Fruit fly (Drosophila melanogaster): ENCODE measurements around the gene JYalpha.
A peak's percentile ranks its signal among the peaks of the same experiment; 100 is the strongest.

The JYalpha gene

DNA sequence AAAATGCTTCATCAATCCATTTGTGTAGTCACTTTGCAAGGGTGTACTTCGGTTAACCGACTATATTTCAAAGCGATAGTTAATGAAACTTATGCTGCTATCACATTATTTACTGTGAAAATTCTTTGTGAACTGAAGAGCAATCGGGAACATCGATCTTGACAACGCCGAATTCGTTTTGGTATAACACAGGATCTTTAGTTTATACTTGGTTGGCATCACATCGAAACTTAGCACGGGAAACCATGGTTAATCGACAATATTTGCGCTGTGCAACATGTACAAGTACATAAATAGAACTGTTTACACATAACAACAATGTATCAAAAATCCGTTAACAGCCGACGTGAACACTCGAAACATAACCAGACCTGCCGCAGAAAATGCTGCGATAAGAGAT lies 44.1 kb downstream of the JYalpha start (continued):
- TF ChIP-seq rib (GFP tag; IDR thresholded peaks at IDR 0.05) (no peak), CG10959 (GFP tag; IDR thresholded peaks at IDR 0.05) (no peak), pzg (GFP tag; optimal IDR thresholded peaks at IDR 0.05) (peak; percentile 23), lilli (GFP tag; optimal IDR thresholded peaks at IDR 0.05) (no peak), Bgb (GFP tag; IDR thresholded peaks at IDR 0.05; ENCODE audit: partially characterized antibody) (0 out of 2 replicates have a peak, but pooled peaks have one; percentile 17), CG3163 (GFP tag; optimal IDR thresholded peaks at IDR 0.05) (no peak), cas (GFP tag; IDR thresholded peaks at IDR 0.05) (no peak), row (GFP tag; IDR thresholded peaks at IDR 0.05) (peak; percentile 65), slou (GFP tag; optimal IDR thresholded peaks at IDR 0.05) (no peak), CG14050 (GFP tag; IDR thresholded peaks at IDR 0.05) (no peak), CG13894 (tag; optimal IDR thresholded peaks at IDR 0.05) (no peak), esg (GFP tag; conservative IDR thresholded peaks at IDR 0.05) (no peak), CG11085 (GFP tag; IDR thresholded peaks at IDR 0.05) (no peak), fu2 (GFP tag; optimal IDR thresholded peaks at IDR 0.05) (no peak), CG6791 (GFP tag; IDR thresholded peaks at IDR 0.05; ENCODE audit: partially characterized antibody) (peak; percentile 52; the same call in 1 of the 3 replicates), tin (GFP tag; optimal IDR thresholded peaks at IDR 0.05) (no peak), oc (tag; optimal IDR thresholded peaks at IDR 0.05) (no peak), slbo (GFP tag; IDR thresholded peaks at IDR 0.05) (no peak), CG17802 (tag; optimal IDR thresholded peaks at IDR 0.05) (peak; percentile 94), dpn (GFP tag; optimal IDR thresholded peaks at IDR 0.05) (no peak), CG2889 (GFP tag; IDR thresholded peaks at IDR 0.05) (no peak), Ada2b (GFP tag; IDR thresholded peaks at IDR 0.05) (no peak), ind (GFP tag; optimal IDR thresholded peaks at IDR 0.05) (no peak), NC2α (GFP tag; optimal IDR thresholded peaks at IDR 0.05) (no peak), Hr51 (GFP tag; optimal IDR thresholded peaks at IDR 0.05) (no peak), CG11504 (tag; optimal IDR thresholded peaks at IDR 0.05) (no peak), Ets65A (GFP tag) (no peak), BEAF-32 (GFP tag; optimal IDR thresholded peaks at IDR 0.05) (peak; percentile 56), unpg (GFP tag; optimal IDR thresholded peaks at IDR 0.05) (no peak), CG10274 (GFP tag; optimal IDR thresholded peaks at IDR 0.05) (no peak), CG12104 (GFP tag; optimal IDR thresholded peaks at IDR 0.05) (no peak), Dip2 (GFP tag; IDR thresholded peaks at IDR 0.05) (no peak), CG13424 (tag; optimal IDR thresholded peaks at IDR 0.05) (no peak), stwl (tag; optimal IDR thresholded peaks at IDR 0.05) (no peak), HLH4C (GFP tag; IDR thresholded peaks at IDR 0.05; ENCODE audit: partially characterized antibody) (0 out of 3 replicates have a peak, but pooled peaks have one; percentile 25), BtbVII (GFP tag; optimal IDR thresholded peaks at IDR 0.05) (no peak), CG15073 (GFP tag; optimal IDR thresholded peaks at IDR 0.05) (no peak), Dbx (GFP tag; IDR thresholded peaks at IDR 0.05) (no peak), CG3065 (GFP tag; optimal IDR thresholded peaks at IDR 0.05) (no peak), fd102C (GFP tag; optimal IDR thresholded peaks at IDR 0.05) (no peak), Gsc (GFP tag; IDR thresholded peaks at IDR 0.05) (no peak), onecut (GFP tag; IDR thresholded peaks at IDR 0.05) (no peak), H15 (GFP tag; IDR thresholded peaks at IDR 0.05) (no peak), ATbp (GFP tag; optimal IDR thresholded peaks at IDR 0.05) (no peak), D19B (GFP tag; optimal IDR thresholded peaks at IDR 0.05) (no peak), mam (GFP tag; optimal IDR thresholded peaks at IDR 0.05) (no peak), scrt (GFP tag; optimal IDR thresholded peaks at IDR 0.05) (no peak), E2f1 (GFP tag; IDR thresholded peaks at IDR 0.05) (no peak), B-H2 (GFP tag; optimal IDR thresholded peaks at IDR 0.05) (no peak), CG30403 (GFP tag; optimal IDR thresholded peaks at IDR 0.05) (no peak), slp2 (GFP tag; optimal IDR thresholded peaks at IDR 0.05) (no peak), maf-S (GFP tag; optimal IDR thresholded peaks at IDR 0.05) (no peak)

Data from whole organism, embryonic.